Worm (Caenorhabditis elegans) whole organism, L4/young adult: Measurements from ENCODE around the gene H19J13.2.
"Not testable (repeated sequence)": the region's sequence is repeated elsewhere in the genome, so short reads cannot be mapped to it uniquely, and the experiment has no call there.

Experiments used
- W03F9.2 ChIP-seq: fragments of 150-350 bp; optimal IDR thresholded peaks from 2 replicates; lab custom pipeline; 2014; ENCODE audit warnings: missing biosample characterization, missing genetic modification characterization
- dao-5 ChIP-seq: sonication (generic microtip); optimal IDR thresholded peaks from 2 replicates; lab custom pipeline; 2016; ENCODE audit warnings: missing genotype, missing genetic modification characterization, moderate library complexity, missing compliant biosample characterization
- him-1 ChIP-seq: sonication (generic microtip); optimal IDR thresholded peaks from 2 replicates; lab custom pipeline; 2016; ENCODE audit warnings: missing genotype, missing genetic modification reagents, missing genetic modification characterization, missing compliant biosample characterization

H19J13.2 gene

ce11 chrX:12273870-12274269 lies at the start of gene H19J13.2:
TSS of gene H19J13.2 (minus strand) at chrX:12273970.
- TF ChIP-seq him-1 (tag; lab: Kevin White, UChicago): no peak
- TF ChIP-seq W03F9.2: no peak
- TF ChIP-seq dao-5: no peak

- no peak for TF ChIP-seq dao-5
- no peak for TF ChIP-seq W03F9.2
- no peak for TF ChIP-seq him-1 (tag; lab: Kevin White, UChicago)
Observed at ce11 chrX:12323439-12323838, 49.7 kb upstream of the H19J13.2 start, which contains the start of gene srd-40. TSS of gene srd-40 (plus strand) at chrX:12323739.

ce11 chrX:12321357-12321756 lies 47.6 kb upstream of the H19J13.2 start, which contains the start of gene F17A2.13:
TSS of gene F17A2.13 (plus strand) at chrX:12321657.
- TF ChIP-seq W03F9.2 (no peak), dao-5 (no peak), him-1 (tag; lab: Kevin White, UChicago) (no peak)

- TF ChIP-seq W03F9.2 (no peak), dao-5 (no peak), him-1 (tag; lab: Kevin White, UChicago) (no peak)
Observed at ce11 chrX:12320737-12321136, 47.0 kb upstream of the H19J13.2 start, which contains the start of gene ceh-40. TSS of gene ceh-40 (minus strand) at chrX:12320777.

- TF ChIP-seq him-1 (tag; lab: Kevin White, UChicago) (no peak), W03F9.2 (no peak), dao-5 (no peak)
Observed at ce11 chrX:12317560-12317959, 43.8 kb upstream of the H19J13.2 start.

- TF ChIP-seq dao-5 (no peak), W03F9.2 (no peak), him-1 (tag; lab: Kevin White, UChicago) (no peak)
Observed at ce11 chrX:12315268-12315667, 41.5 kb upstream of the H19J13.2 start, which contains the start of gene xtr-2. TSS of gene xtr-2 (plus strand) at chrX:12315568.

ce11 chrX:12314395-12314794 lies 40.6 kb upstream of the H19J13.2 start:
- TF ChIP-seq him-1 (tag; lab: Kevin White, UChicago) (no peak), W03F9.2 (no peak), dao-5 (no peak)

- no peak for TF ChIP-seq him-1 (tag; lab: Kevin White, UChicago)
- TF ChIP-seq dao-5: no peak
- no peak for TF ChIP-seq W03F9.2
Observed at ce11 chrX:12313779-12314178, 40.0 kb upstream of the H19J13.2 start.

ce11 chrX:12308045-12308499 lies 34.3 kb upstream of the H19J13.2 start, which contains the start of gene F17A2.16:
TSS of gene F17A2.16 (plus strand) at chrX:12308449.
- TF ChIP-seq him-1 (tag; lab: Kevin White, UChicago); W03F9.2; dao-5: not testable (repeated sequence)

- TF ChIP-seq W03F9.2 (no peak), him-1 (tag; lab: Kevin White, UChicago) (no peak)
Observed at ce11 chrX:12306565-12306964, 32.8 kb upstream of the H19J13.2 start, which contains the start of gene phf-32. TSS of gene phf-32 (plus strand) at chrX:12306865.

- TF ChIP-seq W03F9.2 (no peak), dao-5 (no peak), him-1 (tag; lab: Kevin White, UChicago) (no peak)
Observed at ce11 chrX:12304231-12304630, 30.5 kb upstream of the H19J13.2 start.

- not testable (repeated sequence) for TF ChIP-seq him-1 (tag; lab: Kevin White, UChicago); W03F9.2; dao-5
Observed at ce11 chrX:12302755-12303154, 29.0 kb upstream of the H19J13.2 start, which contains the start of gene dot-1.3. TSS of gene dot-1.3 (minus strand) at chrX:12302855.

- TF ChIP-seq dao-5: no peak
Observed at ce11 chrX:12299834-12300233, 26.1 kb upstream of the H19J13.2 start, which contains the start of gene W06D11.5. TSS of gene W06D11.5 (plus strand) at chrX:12300134.

ce11 chrX:12298324-12298723 lies 24.6 kb upstream of the H19J13.2 start, which contains the start of gene W06D11.3:
TSS of gene W06D11.3 (plus strand) at chrX:12298683.
- TF ChIP-seq him-1 (tag; lab: Kevin White, UChicago) (no peak), dao-5 (no peak), W03F9.2 (no peak)

- TF ChIP-seq him-1 (tag; lab: Kevin White, UChicago) (no peak), dao-5 (no peak), W03F9.2 (no peak)
Observed at ce11 chrX:12296392-12296791, 22.6 kb upstream of the H19J13.2 start, which contains the start of gene W06D11.2. TSS of gene W06D11.2 (minus strand) at chrX:12296730.

- TF ChIP-seq him-1 (tag; lab: Kevin White, UChicago): no peak
Observed at ce11 chrX:12294263-12294662, 20.5 kb upstream of the H19J13.2 start, which contains the start of gene W06D11.1. TSS of gene W06D11.1 (plus strand) at chrX:12294563.
